Worm (Caenorhabditis elegans): ENCODE data around the gene nspe-8.
"Not testable (repeated sequence)": the region's sequence is repeated elsewhere in the genome, so short reads cannot be mapped to it uniquely, and the experiment has no call there.

DNA sequence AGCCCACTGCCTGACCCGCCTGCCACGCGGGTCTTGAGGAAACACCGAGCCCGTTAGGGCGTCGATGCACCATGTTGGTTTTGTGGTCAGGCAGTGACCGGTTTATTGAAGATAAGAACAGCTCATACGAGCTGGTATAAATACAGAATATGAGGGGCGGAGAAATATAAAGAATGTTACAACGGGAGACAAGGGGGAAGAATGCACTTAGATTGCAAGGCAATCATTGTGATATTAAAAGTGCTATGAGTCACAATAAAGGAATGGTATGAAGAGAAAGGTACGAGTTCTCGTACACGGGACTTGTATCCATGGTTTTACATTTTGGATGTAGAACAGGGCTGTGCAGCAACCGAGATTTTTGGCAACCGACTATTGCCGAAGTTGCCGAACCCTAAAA is 2.7 kb upstream of the nspe-8 start, which contains the start of gene Y38E10A.14:
- TF ChIP-seq him-1, W03F9.2, dao-5 (tag; optimal IDR thresholded peaks at IDR 0.05): not testable (repeated sequence)
